Worm (Caenorhabditis elegans): ENCODE data around the gene F33G12.6.

DNA sequence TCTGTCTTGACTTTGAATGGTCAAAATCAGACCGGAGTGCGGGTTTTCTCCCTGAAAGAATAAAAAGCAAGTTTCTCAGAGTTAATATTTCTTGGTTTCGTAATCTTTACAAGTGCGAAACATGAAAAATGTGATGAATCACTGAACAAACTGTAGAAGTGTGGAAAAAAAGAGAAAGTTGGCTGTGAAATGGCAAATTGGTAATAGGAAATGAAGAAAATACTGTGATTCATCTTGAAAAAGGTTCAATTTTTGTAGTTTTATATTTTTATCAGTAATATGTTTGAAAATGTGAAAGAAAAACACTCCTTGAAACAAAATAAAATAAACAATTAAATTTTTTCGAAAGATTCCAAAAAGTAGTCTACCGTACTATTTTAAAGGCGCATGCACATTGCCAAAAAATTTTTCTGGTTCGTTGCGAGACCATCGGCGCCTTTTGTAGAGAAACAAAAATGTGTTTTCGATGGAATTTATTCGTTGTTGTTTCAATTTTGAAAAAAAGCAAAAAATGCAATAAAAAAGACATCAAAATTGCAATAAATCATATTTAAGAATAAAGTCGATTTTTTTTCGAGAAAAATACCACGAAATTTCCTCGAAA is 42.0 kb downstream of the F33G12.6 start, which contains the start of gene pld-1:
- TF ChIP-seq pag-3 (tag; optimal IDR thresholded peaks at IDR 0.05; ENCODE audit: borderline replicate concordance) (no peak), unc-3 (GFP tag; conservative IDR thresholded peaks at IDR 0.05) (no peak), unc-3 (tag; optimal IDR thresholded peaks at IDR 0.05) (no peak), ceh-31 (tag; optimal IDR thresholded peaks at IDR 0.05) (no peak), fax-1 (tag; optimal IDR thresholded peaks at IDR 0.05) (no peak), T23F11.4 (GFP tag; optimal IDR thresholded peaks at IDR 0.05) (no peak), pqm-1 (tag; optimal IDR thresholded peaks at IDR 0.05) (no peak), nhr-11 (tag; optimal IDR thresholded peaks at IDR 0.05) (no peak), Y22D7AL.16 (tag; optimal IDR thresholded peaks at IDR 0.05) (no peak)

Data from whole organism, late embryonic.